Worm (Caenorhabditis elegans) whole organism, late embryonic: Measurements from ENCODE around the gene Y54F10AR.1.

Source experiments
- T23F11.4 ChIP-seq: fragments of 200-800 bp; sonication (Bioruptor generic); optimal IDR thresholded peaks from 2 replicates; lab custom pipeline; 2018; ENCODE audit warnings: mild to moderate bottlenecking, missing genetic modification characterization, missing compliant biosample characterization
- ama-1 ChIP-seq: fragments of 150-350 bp; optimal IDR thresholded peaks from 2 replicates; lab custom pipeline; 2014
- dmd-4 ChIP-seq: sonication (generic microtip); optimal IDR thresholded peaks from 2 replicates; lab custom pipeline; 2016; ENCODE audit warnings: borderline replicate concordance, missing genetic modification characterization, missing compliant biosample characterization
- dve-1 ChIP-seq: sonication (generic microtip); optimal IDR thresholded peaks from 2 replicates; lab custom pipeline; 2017; ENCODE audit warnings: antibody characterized with exemption, mild to moderate bottlenecking, missing genetic modification characterization, missing compliant biosample characterization
- ets-4 ChIP-seq: sonication (generic microtip); optimal IDR thresholded peaks from 2 replicates; lab custom pipeline; 2016; ENCODE audit warnings: missing genetic modification characterization, missing compliant biosample characterization
- hlh-30 ChIP-seq: sonication (generic microtip); optimal IDR thresholded peaks from 2 replicates; lab custom pipeline; 2017; ENCODE audit warnings: antibody characterized with exemption, missing genetic modification characterization, missing compliant biosample characterization; ENCODE audit not compliant: insufficient read depth
- hlh-6 ChIP-seq: sonication (generic microtip); optimal IDR thresholded peaks from 2 replicates; lab custom pipeline; 2016; ENCODE audit warnings: missing genotype, missing genetic modification characterization, missing compliant biosample characterization
- nhr-11 ChIP-seq: fragments of 150-350 bp; optimal IDR thresholded peaks from 2 replicates; lab custom pipeline; 2014; ENCODE audit warnings: missing biosample characterization, missing genetic modification characterization
- pha-4 ChIP-seq: fragments of 150-350 bp; optimal IDR thresholded peaks from 2 replicates; lab custom pipeline; 2018; ENCODE audit warnings: missing biosample characterization, missing genetic modification reagents, missing genetic modification characterization
- sox-2 ChIP-seq: fragments of 200-800 bp; sonication (Bioruptor generic); IDR thresholded peaks from 2 replicates; pipeline ENCODE4 v1.3.6; 2022; ENCODE audit warnings: missing genetic modification reagents, missing genetic modification characterization, missing compliant biosample characterization
- unc-42 ChIP-seq: sonication (generic microtip); optimal IDR thresholded peaks from 2 replicates; lab custom pipeline; 2016; ENCODE audit warnings: missing genotype, missing genetic modification characterization, missing compliant biosample characterization

- TF ChIP-seq ets-4 (tag; lab: Kevin White, UChicago), result no peak
- TF ChIP-seq pha-4 (tag; lab: Kevin White, UChicago), result no peak
- TF ChIP-seq hlh-30, result no peak
- TF ChIP-seq nhr-11 (tag; lab: Kevin White, UChicago), result no peak
- TF ChIP-seq ama-1 (lab: Kevin White, UChicago), result no peak
- TF ChIP-seq dve-1 (tag; lab: Kevin White, UChicago), result no peak
- peak; percentile 48 for TF ChIP-seq unc-42 (tag; lab: Kevin White, UChicago)
- no peak for TF ChIP-seq sox-2 (GFP tag; lab: Robert Waterston, UW)
- no peak for TF ChIP-seq dmd-4 (tag; lab: Kevin White, UChicago)
- TF ChIP-seq T23F11.4, result no peak
- no peak for TF ChIP-seq hlh-6 (tag; lab: Kevin White, UChicago)
Measured at ce11 chrIII:2535122-2535521, 40.4 kb downstream of the Y54F10AR.1 start.
